Fruit fly (Drosophila melanogaster) whole organism, embryonic: ENCODE measurements around the gene Ptp99A.

Source experiments
- ATbp ChIP-seq: fragments of 200-800 bp; sonication (Bioruptor generic); optimal IDR thresholded peaks from 2 replicates; lab custom pipeline; 2017; ENCODE audit warnings: missing biosample characterization, mild to moderate bottlenecking, missing genetic modification characterization, missing genetic modification reagents
- Ada2b ChIP-seq: fragments of 200-800 bp; sonication (Bioruptor generic); IDR thresholded peaks from 2 replicates; pipeline ENCODE4 v1.3.6; 2022; ENCODE audit warnings: missing biosample characterization, missing genetic modification characterization
- Asciz ChIP-seq: fragments of 200-800 bp; sonication (Bioruptor generic); optimal IDR thresholded peaks from 2 replicates; lab custom pipeline; 2017; ENCODE audit warnings: missing biosample characterization, mild to moderate bottlenecking, missing genetic modification characterization, missing genetic modification reagents
- BtbVII ChIP-seq: fragments of 200-800 bp; sonication (Bioruptor generic); optimal IDR thresholded peaks from 3 replicates; lab custom pipeline; 2017; ENCODE audit warnings: missing biosample characterization, mild to moderate bottlenecking, missing genetic modification characterization
- CG10147 ChIP-seq: fragments of 200-800 bp; sonication (Bioruptor generic); optimal IDR thresholded peaks from 2 replicates; lab custom pipeline; 2019; ENCODE audit warnings: missing biosample characterization, mild to moderate bottlenecking, missing genetic modification characterization, moderate library complexity
- CG10209 ChIP-seq: fragments of 200-800 bp; sonication (Bioruptor generic); optimal IDR thresholded peaks from 3 replicates; lab custom pipeline; 2017; ENCODE audit warnings: missing biosample characterization, mild to moderate bottlenecking, missing genetic modification characterization, missing genetic modification reagents
- CG10543 ChIP-seq: fragments of 200-800 bp; sonication (Bioruptor generic); optimal IDR thresholded peaks from 3 replicates; lab custom pipeline; 2017; ENCODE audit warnings: missing biosample characterization, mild to moderate bottlenecking, missing genetic modification characterization, moderate library complexity
- CG11723 ChIP-seq: fragments of 200-800 bp; sonication (Bioruptor generic); optimal IDR thresholded peaks from 2 replicates; lab custom pipeline; 2017; ENCODE audit warnings: missing biosample characterization, mild to moderate bottlenecking, missing genetic modification characterization
- CG13296 ChIP-seq: fragments of 200-800 bp; sonication (Bioruptor generic); optimal IDR thresholded peaks from 3 replicates; lab custom pipeline; 2018; ENCODE audit warnings: missing biosample characterization, mild to moderate bottlenecking, missing genetic modification characterization
- CG13775 ChIP-seq: fragments of 200-800 bp; sonication (Bioruptor generic); optimal IDR thresholded peaks from 3 replicates; lab custom pipeline; 2017; ENCODE audit warnings: missing biosample characterization, mild to moderate bottlenecking, missing genetic modification characterization
- CG15479 ChIP-seq: fragments of 200-800 bp; sonication (Bioruptor generic); optimal IDR thresholded peaks from 3 replicates; lab custom pipeline; 2019; ENCODE audit warnings: missing biosample characterization, mild to moderate bottlenecking, missing genetic modification characterization, moderate library complexity
- CG15601 ChIP-seq: fragments of 200-800 bp; sonication (Bioruptor generic); optimal IDR thresholded peaks from 3 replicates; lab custom pipeline; 2019; ENCODE audit warnings: missing biosample characterization, mild to moderate bottlenecking, missing genetic modification characterization, moderate library complexity
- CG15696 ChIP-seq: fragments of 200-800 bp; sonication (Bioruptor generic); optimal IDR thresholded peaks from 2 replicates; lab custom pipeline; 2019; ENCODE audit warnings: missing biosample characterization, mild to moderate bottlenecking, missing genetic modification characterization, moderate library complexity
- CG1603 ChIP-seq: fragments of 200-800 bp; sonication (Bioruptor generic); optimal IDR thresholded peaks from 2 replicates; lab custom pipeline; 2019; ENCODE audit warnings: missing biosample characterization, mild to moderate bottlenecking, missing genetic modification characterization, moderate library complexity
- CG17385 ChIP-seq: fragments of 200-800 bp; sonication (Bioruptor generic); optimal IDR thresholded peaks from 3 replicates; lab custom pipeline; 2018; ENCODE audit warnings: missing biosample characterization, mild to moderate bottlenecking, missing genetic modification characterization
- CG1792 ChIP-seq: fragments of 200-800 bp; sonication (Bioruptor generic); optimal IDR thresholded peaks from 2 replicates; lab custom pipeline; 2016; ENCODE audit warnings: missing biosample characterization, missing genetic modification characterization
- CG18764 ChIP-seq: fragments of 200-800 bp; sonication (Bioruptor generic); optimal IDR thresholded peaks from 3 replicates; lab custom pipeline; 2016; ENCODE audit warnings: missing biosample characterization, missing genetic modification characterization
- CG2202 ChIP-seq: fragments of 200-800 bp; sonication (Bioruptor generic); optimal IDR thresholded peaks from 2 replicates; lab custom pipeline; 2018; ENCODE audit warnings: missing biosample characterization, mild to moderate bottlenecking, missing genetic modification characterization
- CG2712 ChIP-seq: fragments of 200-800 bp; optimal IDR thresholded peaks from 3 replicates; lab custom pipeline; 2019; ENCODE audit warnings: missing biosample characterization, mild to moderate bottlenecking, missing genetic modification characterization, moderate library complexity
- CG3281 ChIP-seq: fragments of 200-800 bp; sonication (Bioruptor generic); optimal IDR thresholded peaks from 3 replicates; lab custom pipeline; 2017; ENCODE audit warnings: missing biosample characterization, mild to moderate bottlenecking, missing genetic modification characterization
- CG33213 ChIP-seq: fragments of 200-800 bp; sonication (Bioruptor generic); optimal IDR thresholded peaks from 3 replicates; lab custom pipeline; 2016; ENCODE audit warnings: missing biosample characterization, missing genetic modification characterization
- CG4707 ChIP-seq: fragments of 200-800 bp; sonication (Bioruptor generic); optimal IDR thresholded peaks from 2 replicates; lab custom pipeline; 2018; ENCODE audit warnings: missing biosample characterization, mild to moderate bottlenecking, missing genetic modification characterization, moderate library complexity
- CG5953 ChIP-seq: fragments of 200-800 bp; sonication (Bioruptor generic); IDR thresholded peaks from 2 replicates; pipeline ENCODE4 v1.3.6; 2022; ENCODE audit warnings: missing biosample characterization, missing genetic modification characterization
- CG7987 ChIP-seq: fragments of 200-800 bp; sonication (Bioruptor generic); optimal IDR thresholded peaks from 2 replicates; lab custom pipeline; 2018; ENCODE audit warnings: missing biosample characterization, mild to moderate bottlenecking, missing genetic modification characterization, moderate library complexity
- CG9727 ChIP-seq: fragments of 200-800 bp; sonication (Bioruptor generic); optimal IDR thresholded peaks from 3 replicates; lab custom pipeline; 2017; ENCODE audit warnings: missing biosample characterization, mild to moderate bottlenecking, missing genetic modification characterization
- Fer1 ChIP-seq: fragments of 200-800 bp; sonication (Bioruptor generic); optimal IDR thresholded peaks from 2 replicates; lab custom pipeline; 2017; ENCODE audit warnings: missing biosample characterization, mild to moderate bottlenecking, missing genetic modification characterization
- HHEX ChIP-seq: fragments of 200-800 bp; sonication (Bioruptor generic); optimal IDR thresholded peaks from 3 replicates; lab custom pipeline; 2017; ENCODE audit warnings: missing biosample characterization, mild to moderate bottlenecking, missing genetic modification characterization, missing genetic modification reagents
- Hr3 ChIP-seq: fragments of 200-800 bp; sonication (Bioruptor generic); optimal IDR thresholded peaks from 3 replicates; lab custom pipeline; 2016; ENCODE audit warnings: missing biosample characterization, missing genetic modification characterization
- Nf-YA ChIP-seq: fragments of 200-800 bp; sonication (Bioruptor generic); IDR thresholded peaks from 2 replicates; pipeline ENCODE4 v1.3.6; 2022; ENCODE audit warnings: missing biosample characterization, missing genetic modification characterization
- Nf-YB ChIP-seq: fragments of 200-800 bp; sonication (Bioruptor generic); optimal IDR thresholded peaks from 3 replicates; lab custom pipeline; 2019; ENCODE audit warnings: missing biosample characterization, mild to moderate bottlenecking, missing genetic modification characterization, moderate library complexity
- PHDP ChIP-seq: fragments of 200-800 bp; sonication (Bioruptor generic); optimal IDR thresholded peaks from 3 replicates; lab custom pipeline; 2018; ENCODE audit warnings: missing biosample characterization, mild to moderate bottlenecking, missing genetic modification characterization, moderate library complexity
- Pdp1 ChIP-seq, 2 experiments: fragments of 200-800 bp; sonication (Bioruptor generic); optimal IDR thresholded peaks; 3 replicates each; lab custom pipeline; 2016; ENCODE audit warnings: missing biosample characterization in 2 of 2, missing genetic modification characterization in 2 of 2, mild to moderate bottlenecking in 1 of 2, moderate library complexity in 1 of 2
- Xrp1 ChIP-seq: fragments of 200-800 bp; sonication (Bioruptor generic); IDR thresholded peaks from 2 replicates; pipeline ENCODE4 v1.3.6; 2022; ENCODE audit warnings: missing biosample characterization, missing genetic modification characterization
- bsh ChIP-seq, 2 experiments: fragments of 200-800 bp; sonication (Bioruptor generic); optimal IDR thresholded peaks; 2 replicates each; lab custom pipeline; 2017 to 2018; ENCODE audit warnings: mild to moderate bottlenecking in 2 of 2, missing biosample characterization in 2 of 2, missing genetic modification characterization in 2 of 2, moderate library complexity in 1 of 2
- caup ChIP-seq: fragments of 200-800 bp; sonication (Bioruptor generic); optimal IDR thresholded peaks from 3 replicates; lab custom pipeline; 2017; ENCODE audit warnings: missing biosample characterization, mild to moderate bottlenecking, missing genetic modification characterization, moderate library complexity; ENCODE audit not compliant: severe bottlenecking
- cg ChIP-seq: fragments of 200-800 bp; sonication (Bioruptor generic); optimal IDR thresholded peaks from 3 replicates; lab custom pipeline; 2019; ENCODE audit warnings: missing biosample characterization, mild to moderate bottlenecking, missing genetic modification characterization, moderate library complexity
- ewg ChIP-seq: fragments of 200-800 bp; sonication (Bioruptor generic); optimal IDR thresholded peaks from 3 replicates; lab custom pipeline; 2017; ENCODE audit warnings: mild to moderate bottlenecking, missing biosample characterization, missing genetic modification reagents, missing genetic modification characterization
- eyg ChIP-seq: fragments of 200-800 bp; sonication (Bioruptor generic); optimal IDR thresholded peaks from 3 replicates; lab custom pipeline; 2016; ENCODE audit warnings: missing biosample characterization, missing genetic modification characterization
- fd96Cb ChIP-seq: fragments of 200-800 bp; sonication (Bioruptor generic); optimal IDR thresholded peaks from 2 replicates; lab custom pipeline; 2018; ENCODE audit warnings: missing biosample characterization, mild to moderate bottlenecking, missing genetic modification characterization, moderate library complexity
- gro ChIP-seq: fragments of 200-800 bp; sonication (Bioruptor generic); optimal IDR thresholded peaks from 2 replicates; lab custom pipeline; 2016; ENCODE audit warnings: missing biosample characterization, missing genetic modification characterization
- gt ChIP-seq: fragments of 200-800 bp; sonication (Bioruptor generic); IDR thresholded peaks from 2 replicates; pipeline ENCODE4 v1.3.6; 2022; ENCODE audit warnings: missing biosample characterization, missing genetic modification characterization
- lola ChIP-seq, 3 experiments: fragments of >200 bp in 2 of 3; fragments of 200-800 bp in 1 of 3; sonication (Bioruptor generic) in 1 of 3; optimal IDR thresholded peaks; 2 replicates each; lab custom pipeline; 2017 to 2019; ENCODE audit warnings: missing biosample characterization in 3 of 3, missing genetic modification characterization in 3 of 3, mild to moderate bottlenecking in 1 of 3, moderate library complexity in 1 of 3
- onecut ChIP-seq: fragments of 200-800 bp; sonication (Bioruptor generic); IDR thresholded peaks from 2 replicates; pipeline ENCODE4 v1.3.6; 2022; ENCODE audit warnings: missing biosample characterization, missing genetic modification characterization
- pho ChIP-seq: fragments of 200-800 bp; sonication (Bioruptor generic); optimal IDR thresholded peaks from 2 replicates; lab custom pipeline; 2016; ENCODE audit warnings: missing biosample characterization, missing genetic modification characterization
- pnt ChIP-seq: fragments of 200-800 bp; sonication (Bioruptor generic); optimal IDR thresholded peaks from 3 replicates; lab custom pipeline; 2016; ENCODE audit warnings: missing biosample characterization, missing genetic modification characterization
- sd ChIP-seq: fragments of 200-800 bp; sonication (Bioruptor generic); optimal IDR thresholded peaks from 3 replicates; lab custom pipeline; 2018; ENCODE audit warnings: missing biosample characterization, mild to moderate bottlenecking, missing genetic modification characterization, moderate library complexity
- sens ChIP-seq: fragments of 200-800 bp; sonication (Bioruptor generic); peaks from one replicate; lab custom pipeline; 2016; ENCODE audit warnings: missing biosample characterization, missing genetic modification characterization
- usp ChIP-seq: fragments of >200 bp; optimal IDR thresholded peaks from 2 replicates; lab custom pipeline; 2017; ENCODE audit warnings: missing biosample characterization, missing genetic modification characterization
- zfh1 ChIP-seq: fragments of 200-800 bp; sonication (Bioruptor generic); IDR thresholded peaks from 3 replicates; pipeline ENCODE4 v1.3.6; 2022; ENCODE audit warnings: missing biosample characterization, missing genetic modification characterization

Ptp99A gene

DNA sequence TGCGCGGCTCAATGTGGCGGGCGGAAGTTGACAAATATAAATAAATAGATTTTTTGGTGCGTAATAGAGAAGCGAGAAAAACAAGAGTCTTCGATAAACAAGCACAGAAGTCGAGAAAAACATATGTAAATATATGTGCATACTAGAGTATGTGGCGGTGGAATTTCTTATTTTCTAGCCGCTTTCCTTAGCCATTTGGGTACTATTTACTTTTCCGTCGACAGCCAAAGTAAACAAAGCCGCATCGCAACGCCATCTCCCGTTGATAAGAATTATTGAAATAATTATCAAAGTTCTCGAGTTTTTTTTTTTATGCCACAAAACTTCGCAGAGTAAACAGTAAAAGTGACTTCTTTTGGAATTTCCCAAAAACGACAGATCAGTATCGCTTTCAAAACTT, 102.5 kb downstream of the Ptp99A start (continued):
- TF ChIP-seq CG2712 (tag; lab: Kevin White, UChicago): peak; percentile 1
- TF ChIP-seq bsh (GFP tag; optimal IDR thresholded peaks at IDR 0.05; lab: Kevin White, UChicago): peak in 1 of 2 experiments; percentile 49
- TF ChIP-seq usp (GFP tag; lab: Kevin White, UChicago): no peak
- peak; percentile 16 for TF ChIP-seq CG10543 (GFP tag; lab: Kevin White, UChicago)
- peak; percentile 53 for TF ChIP-seq BtbVII (GFP tag; lab: Kevin White, UChicago)
- no peak for TF ChIP-seq Pdp1 (GFP tag; optimal IDR thresholded peaks at IDR 0.05; lab: Kevin White, UChicago)
- TF ChIP-seq Asciz (GFP tag; lab: Kevin White, UChicago): peak; percentile 56
- peak; percentile 25 for TF ChIP-seq CG15696 (tag; lab: Kevin White, UChicago)
- TF ChIP-seq CG2202 (tag; lab: Kevin White, UChicago): peak; percentile 12
- peak; percentile 4 for TF ChIP-seq CG7987 (GFP tag; lab: Kevin White, UChicago)
- TF ChIP-seq PHDP (tag; lab: Kevin White, UChicago): peak; percentile 43
- TF ChIP-seq sens (GFP tag; lab: Kevin White, UChicago): peak; percentile 81
- TF ChIP-seq CG13296 (GFP tag; lab: Kevin White, UChicago): peak; percentile 5
- TF ChIP-seq gro (GFP tag; lab: Kevin White, UChicago): no peak
- TF ChIP-seq Nf-YB: no peak
- TF ChIP-seq CG11723: peak; percentile 17
- peak; percentile 31 for TF ChIP-seq HHEX (GFP tag; lab: Kevin White, UChicago)
- peak; percentile 19 for TF ChIP-seq CG10147 (GFP tag; lab: Kevin White, UChicago)
- TF ChIP-seq CG3281 (GFP tag; lab: Kevin White, UChicago): peak; percentile 59
- peak; percentile 20 for TF ChIP-seq Fer1 (GFP tag; lab: Kevin White, UChicago)
- TF ChIP-seq lola (GFP tag; optimal IDR thresholded peaks at IDR 0.05; lab: Kevin White, UChicago): peak in 1 of 3 experiments; percentile 2
- no peak for TF ChIP-seq cg (GFP tag; lab: Kevin White, UChicago)
- peak; percentile 50 for TF ChIP-seq Xrp1
- TF ChIP-seq CG18764 (GFP tag; lab: Kevin White, UChicago): no peak
- peak; percentile 12 for TF ChIP-seq CG4707 (GFP tag; lab: Kevin White, UChicago)
- TF ChIP-seq sd (tag; lab: Kevin White, UChicago): peak; percentile 65
- peak; percentile 42 for TF ChIP-seq caup (GFP tag; lab: Kevin White, UChicago)
- peak; percentile 19 for TF ChIP-seq CG33213 (GFP tag; lab: Kevin White, UChicago)
- peak; percentile 6 for TF ChIP-seq ewg (GFP tag; lab: Kevin White, UChicago)
- peak; percentile 87 for TF ChIP-seq ATbp (GFP tag; lab: Kevin White, UChicago)
- no peak for TF ChIP-seq fd96Cb
- peak; percentile 4 for TF ChIP-seq CG9727
- peak; percentile 19 for TF ChIP-seq CG17385 (GFP tag; lab: Kevin White, UChicago)
- peak; percentile 26 for TF ChIP-seq CG10209
- peak; percentile 49; the same call in 2 of the 3 replicates for TF ChIP-seq zfh1 (GFP tag; lab: Robert Waterston, UW)
- TF ChIP-seq CG15601 (tag; lab: Kevin White, UChicago): peak; percentile 69

DNA sequence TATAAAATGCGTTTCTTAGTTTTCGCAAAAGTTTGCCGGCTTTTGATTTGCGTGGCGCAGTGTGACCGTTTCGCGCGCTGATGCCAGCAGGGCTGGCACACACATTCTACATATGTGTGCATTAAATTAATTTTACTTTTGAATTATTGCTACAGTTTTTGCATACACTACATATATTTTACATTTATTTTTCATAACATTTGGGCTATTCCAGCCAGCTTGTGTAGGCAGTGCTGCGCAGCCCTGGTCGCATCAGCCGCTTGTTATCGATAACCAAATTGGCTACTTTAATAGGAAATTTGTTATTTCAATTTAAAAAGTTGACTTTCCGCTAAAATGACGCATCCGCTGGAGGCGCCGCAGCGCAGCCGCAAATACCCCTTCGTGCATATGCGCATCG, 111.8 kb downstream of the Ptp99A start, which contains the start of the genes CG2321 and CG2006:
TSS of gene CG2321 (minus strand) at position 57 of the 400 bp plus-strand sequence.
TSS of gene CG2006 (plus strand) at position 260 of the 400 bp plus-strand sequence.
- TF ChIP-seq CG5953 (GFP tag; lab: Robert Waterston, UW): 0 out of 2 replicates have a peak, but pooled peaks have one; percentile 4
- TF ChIP-seq eyg (GFP tag; lab: Kevin White, UChicago): peak; percentile 32
- peak; percentile 37 for TF ChIP-seq CG10147 (GFP tag; lab: Kevin White, UChicago)
- TF ChIP-seq Hr3 (GFP tag; lab: Kevin White, UChicago): peak; percentile 30
- TF ChIP-seq CG10209: no peak
- peak; percentile 81 for TF ChIP-seq CG1603 (tag; lab: Kevin White, UChicago)
- TF ChIP-seq Nf-YA: 0 out of 2 replicates have a peak, but pooled peaks have one; percentile 31
- peak; percentile 31 for TF ChIP-seq CG15479 (GFP tag; lab: Kevin White, UChicago)
- peak; percentile 10 for TF ChIP-seq CG17385 (GFP tag; lab: Kevin White, UChicago)
- peak; percentile 20 for TF ChIP-seq CG1792 (GFP tag; lab: Kevin White, UChicago)
- peak; percentile 47 for TF ChIP-seq CG13775 (GFP tag; lab: Kevin White, UChicago)
- peak; percentile 46 for TF ChIP-seq pho (GFP tag; lab: Kevin White, UChicago)
- no peak for TF ChIP-seq gt (GFP tag; lab: Robert Waterston, UW)
- TF ChIP-seq fd96Cb: peak; percentile 20
- 0 out of 2 replicates have a peak, but pooled peaks have one; percentile 33 for TF ChIP-seq Ada2b (GFP tag; lab: Robert Waterston, UW)
- TF ChIP-seq pnt (GFP tag; lab: Kevin White, UChicago): peak; percentile 11
- 0 out of 2 replicates have a peak, but pooled peaks have one; percentile 26 for TF ChIP-seq onecut (GFP tag; lab: Robert Waterston, UW)
